Worm (Caenorhabditis elegans): ENCODE results near the gene srh-276.

Gene srh-276

ce11 chrV:15497731-15498130 lies 31.4 kb upstream of the srh-276 start:
- TF ChIP-seq T23F11.4 (GFP tag; optimal IDR thresholded peaks at IDR 0.05), result no peak
- TF ChIP-seq nhr-11 (tag; optimal IDR thresholded peaks at IDR 0.05), result no peak
- TF ChIP-seq eyg-1 (tag; optimal IDR thresholded peaks at IDR 0.05), result no peak
- no peak for TF ChIP-seq dve-1 (tag; optimal IDR thresholded peaks at IDR 0.05)
- TF ChIP-seq ceh-48 (tag; optimal IDR thresholded peaks at IDR 0.05), result no peak
- peak; percentile 8 for TF ChIP-seq ceh-2 (tag; optimal IDR thresholded peaks at IDR 0.05)
- TF ChIP-seq syd-9 (tag; optimal IDR thresholded peaks at IDR 0.05), result no peak
- no peak for TF ChIP-seq zip-5 (tag; optimal IDR thresholded peaks at IDR 0.05)
- peak; percentile 63 for TF ChIP-seq tbx-2 (tag; optimal IDR thresholded peaks at IDR 0.05)
- TF ChIP-seq hlh-30 (tag; optimal IDR thresholded peaks at IDR 0.05; ENCODE audit: insufficient read depth), result peak; percentile 58
- TF ChIP-seq ceh-9 (tag; optimal IDR thresholded peaks at IDR 0.05), result no peak
- TF ChIP-seq ceh-18 (tag; optimal IDR thresholded peaks at IDR 0.05), result no peak
- no peak for TF ChIP-seq ceh-6 (GFP tag; optimal IDR thresholded peaks at IDR 0.05)
- peak; percentile 9 for TF ChIP-seq pros-1 (tag; optimal IDR thresholded peaks at IDR 0.05)
- no peak for TF ChIP-seq ahr-1 (tag; optimal IDR thresholded peaks at IDR 0.05)
- TF ChIP-seq ets-4 (tag; optimal IDR thresholded peaks at IDR 0.05), result peak; percentile 15
- TF ChIP-seq madf-2 (tag; optimal IDR thresholded peaks at IDR 0.05), result no peak
- TF ChIP-seq elt-2 (tag; optimal IDR thresholded peaks at IDR 0.05), result peak; percentile 77
- no peak for TF ChIP-seq fax-1 (tag; optimal IDR thresholded peaks at IDR 0.05)
- TF ChIP-seq ceh-34 (tag; optimal IDR thresholded peaks at IDR 0.05), result peak; percentile 48
- peak; percentile 46 for TF ChIP-seq nfya-1 (tag; optimal IDR thresholded peaks at IDR 0.05)

- TF ChIP-seq hlh-13 (GFP tag; optimal IDR thresholded peaks at IDR 0.05) (no peak), Y22D7AL.16 (tag; optimal IDR thresholded peaks at IDR 0.05) (no peak), nhr-232 (tag; optimal IDR thresholded peaks at IDR 0.05) (no peak), eyg-1 (tag; optimal IDR thresholded peaks at IDR 0.05) (no peak), pha-2 (tag; optimal IDR thresholded peaks at IDR 0.05) (no peak), ceh-18 (tag; optimal IDR thresholded peaks at IDR 0.05) (no peak), sox-4 (tag; optimal IDR thresholded peaks at IDR 0.05) (no peak), dve-1 (tag; optimal IDR thresholded peaks at IDR 0.05) (no peak), fkh-6 (tag; optimal IDR thresholded peaks at IDR 0.05) (no peak), C38D4.7 (GFP tag; optimal IDR thresholded peaks at IDR 0.05) (no peak), K02D7.2 (tag; optimal IDR thresholded peaks at IDR 0.05) (no peak), ceh-24 (tag; optimal IDR thresholded peaks at IDR 0.05) (no peak), K09A11.1 (tag; optimal IDR thresholded peaks at IDR 0.05; ENCODE audit: insufficient read depth) (no peak)
Observed at ce11 chrV:15498434-15498833, 30.7 kb upstream of the srh-276 start, which contains the start of gene C06B8.7. Gene C06B8.7, plus strand, starts transcription at chrV:15498734.

- no peak for TF ChIP-seq fkh-10 (GFP tag; optimal IDR thresholded peaks at IDR 0.05)
- TF ChIP-seq ceh-24 (tag; optimal IDR thresholded peaks at IDR 0.05), result no peak
- TF ChIP-seq ref-2 (tag; optimal IDR thresholded peaks at IDR 0.05), result no peak
- TF ChIP-seq F13H6.1 (tag; optimal IDR thresholded peaks at IDR 0.05), result no peak
Observed at ce11 chrV:15499099-15499498, 30.1 kb upstream of the srh-276 start.

- TF ChIP-seq fax-1 (tag; optimal IDR thresholded peaks at IDR 0.05) (no peak), ztf-16 (tag; optimal IDR thresholded peaks at IDR 0.05) (no peak), madf-2 (tag; optimal IDR thresholded peaks at IDR 0.05) (no peak), ceh-24 (tag; optimal IDR thresholded peaks at IDR 0.05) (no peak), ceh-31 (tag; optimal IDR thresholded peaks at IDR 0.05) (no peak), hlh-15 (tag; optimal IDR thresholded peaks at IDR 0.05) (no peak), ceh-45 (GFP tag; IDR thresholded peaks at IDR 0.05) (no peak), ceh-9 (tag; optimal IDR thresholded peaks at IDR 0.05) (no peak), ceh-22 (tag; optimal IDR thresholded peaks at IDR 0.05) (no peak)
Observed at ce11 chrV:15503603-15504002, 25.6 kb upstream of the srh-276 start.
